Worm (Caenorhabditis elegans): ENCODE results near the gene vps-22.

DNA sequence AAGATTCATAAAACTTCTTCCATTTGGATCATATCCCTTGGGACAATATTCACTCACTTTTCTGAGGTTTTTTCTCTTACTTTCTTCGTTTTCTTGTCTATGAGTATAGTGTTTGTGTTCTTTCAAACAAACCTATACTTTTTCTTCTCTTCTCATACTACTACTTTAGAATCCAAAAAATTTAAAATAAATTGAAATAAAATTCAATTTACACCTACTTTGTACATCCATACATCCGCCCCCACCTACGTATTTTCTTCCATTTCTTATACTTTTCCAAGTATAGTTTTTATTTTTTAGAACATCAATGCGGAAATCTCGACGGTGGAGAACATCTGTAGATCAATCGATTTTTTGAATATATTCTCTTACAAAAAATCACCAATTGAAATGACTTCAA is 3.0 kb upstream of the vps-22 start, which contains the start of gene nca-2:
- TF ChIP-seq him-1 (tag; optimal IDR thresholded peaks at IDR 0.05), result no peak
- no peak for TF ChIP-seq W03F9.2 (tag; optimal IDR thresholded peaks at IDR 0.05)
- TF ChIP-seq dao-5 (tag; optimal IDR thresholded peaks at IDR 0.05), result no peak

Data from whole organism, L4/young adult.